Fruit fly (Drosophila melanogaster) whole organism, embryonic: ENCODE data around the gene CG8907.

Source experiments
- Adf1 ChIP-seq: fragments of 200-800 bp; sonication (Bioruptor generic); IDR thresholded peaks from 2 replicates; pipeline ENCODE4 v1.3.6; 2022; ENCODE audit warnings: missing biosample characterization, missing genetic modification characterization
- CG10147 ChIP-seq: fragments of 200-800 bp; sonication (Bioruptor generic); optimal IDR thresholded peaks from 2 replicates; lab custom pipeline; 2019; ENCODE audit warnings: missing biosample characterization, mild to moderate bottlenecking, missing genetic modification characterization, moderate library complexity
- CG10543 ChIP-seq: fragments of 200-800 bp; sonication (Bioruptor generic); optimal IDR thresholded peaks from 3 replicates; lab custom pipeline; 2017; ENCODE audit warnings: missing biosample characterization, mild to moderate bottlenecking, missing genetic modification characterization, moderate library complexity
- CG12071 ChIP-seq: fragments of 200-800 bp; sonication (Bioruptor generic); optimal IDR thresholded peaks from 3 replicates; lab custom pipeline; 2018; ENCODE audit warnings: missing biosample characterization, mild to moderate bottlenecking, missing genetic modification characterization
- CG13894 ChIP-seq: fragments of 200-800 bp; sonication (Bioruptor generic); optimal IDR thresholded peaks from 3 replicates; lab custom pipeline; 2018; ENCODE audit warnings: missing biosample characterization, mild to moderate bottlenecking, missing genetic modification characterization, moderate library complexity
- CG1647 ChIP-seq: fragments of 200-800 bp; sonication (Bioruptor generic); optimal IDR thresholded peaks from 3 replicates; lab custom pipeline; 2016; ENCODE audit warnings: missing biosample characterization, missing genetic modification characterization
- CG17612 ChIP-seq: fragments of 200-800 bp; sonication (Bioruptor generic); IDR thresholded peaks from 2 replicates; pipeline ENCODE4 v1.3.6; 2022; ENCODE audit warnings: missing biosample characterization, missing genetic modification characterization
- CG2120 ChIP-seq: fragments of 200-800 bp; sonication (Bioruptor generic); optimal IDR thresholded peaks from 3 replicates; lab custom pipeline; 2016; ENCODE audit warnings: missing biosample characterization, missing genetic modification characterization
- CG2712 ChIP-seq: fragments of 200-800 bp; optimal IDR thresholded peaks from 3 replicates; lab custom pipeline; 2019; ENCODE audit warnings: missing biosample characterization, mild to moderate bottlenecking, missing genetic modification characterization, moderate library complexity
- CG31224 ChIP-seq: fragments of 200-800 bp; sonication (Bioruptor generic); IDR thresholded peaks from 2 replicates; pipeline ENCODE4 v1.3.6; 2022; ENCODE audit warnings: missing biosample characterization, missing genetic modification characterization
- CG34224 ChIP-seq: fragments of 200-800 bp; sonication (Bioruptor generic); IDR thresholded peaks from 3 replicates; pipeline ENCODE4 v1.3.6; 2022; ENCODE audit warnings: missing biosample characterization, missing genetic modification characterization; ENCODE audit not compliant: partially characterized antibody
- CG4707 ChIP-seq: fragments of 200-800 bp; sonication (Bioruptor generic); optimal IDR thresholded peaks from 2 replicates; lab custom pipeline; 2018; ENCODE audit warnings: missing biosample characterization, mild to moderate bottlenecking, missing genetic modification characterization, moderate library complexity
- CG5953 ChIP-seq: fragments of 200-800 bp; sonication (Bioruptor generic); IDR thresholded peaks from 2 replicates; pipeline ENCODE4 v1.3.6; 2022; ENCODE audit warnings: missing biosample characterization, missing genetic modification characterization
- CG7963 ChIP-seq: fragments of 200-800 bp; sonication (Bioruptor generic); IDR thresholded peaks from 3 replicates; pipeline ENCODE4 v1.3.6; 2022; ENCODE audit warnings: missing biosample characterization, missing genetic modification characterization; ENCODE audit not compliant: partially characterized antibody
- CG8290 ChIP-seq, 3 experiments: fragments of 200-800 bp; sonication (Bioruptor generic); optimal IDR thresholded peaks; 2 replicates each; lab custom pipeline; 2016 to 2019; ENCODE audit warnings: missing biosample characterization in 3 of 3, missing genetic modification characterization in 3 of 3, mild to moderate bottlenecking in 2 of 3, moderate library complexity in 1 of 3
- CG8944 ChIP-seq: fragments of 200-800 bp; sonication (Bioruptor generic); optimal IDR thresholded peaks from 3 replicates; lab custom pipeline; 2016; ENCODE audit warnings: missing biosample characterization, missing genetic modification characterization
- CG9215 ChIP-seq: fragments of 200-800 bp; sonication (Bioruptor generic); IDR thresholded peaks from 2 replicates; pipeline ENCODE4 v1.3.6; 2022; ENCODE audit warnings: missing biosample characterization, missing genetic modification characterization
- D19B ChIP-seq: fragments of 200-800 bp; sonication (Bioruptor generic); optimal IDR thresholded peaks from 2 replicates; lab custom pipeline; 2017; ENCODE audit warnings: missing biosample characterization, mild to moderate bottlenecking, missing genetic modification characterization
- E2f2 ChIP-seq: fragments of 200-800 bp; sonication (Bioruptor generic); IDR thresholded peaks from 2 replicates; pipeline ENCODE4 v1.3.6; 2022; ENCODE audit warnings: missing biosample characterization, missing genetic modification characterization
- HHEX ChIP-seq: fragments of 200-800 bp; sonication (Bioruptor generic); optimal IDR thresholded peaks from 3 replicates; lab custom pipeline; 2017; ENCODE audit warnings: missing biosample characterization, mild to moderate bottlenecking, missing genetic modification characterization, missing genetic modification reagents
- HLH4C ChIP-seq: fragments of 200-800 bp; sonication (Bioruptor generic); IDR thresholded peaks from 3 replicates; pipeline ENCODE4 v1.3.6; 2022; ENCODE audit warnings: missing biosample characterization, missing genetic modification characterization; ENCODE audit not compliant: partially characterized antibody
- Hand ChIP-seq: fragments of 200-800 bp; sonication (Bioruptor generic); optimal IDR thresholded peaks from 2 replicates; lab custom pipeline; 2017; ENCODE audit warnings: mild to moderate bottlenecking, missing biosample characterization, missing genetic modification reagents, missing genetic modification characterization
- Hsf ChIP-seq: fragments of 200-800 bp; sonication (Bioruptor generic); optimal IDR thresholded peaks from 3 replicates; lab custom pipeline; 2016; ENCODE audit warnings: missing biosample characterization, missing genetic modification characterization
- Jarid2 ChIP-seq: fragments of 200-800 bp; sonication (Bioruptor generic); optimal IDR thresholded peaks from 3 replicates; lab custom pipeline; 2017; ENCODE audit warnings: mild to moderate bottlenecking, missing biosample characterization, missing genetic modification reagents, missing genetic modification characterization
- Lim3 ChIP-seq: fragments of 200-800 bp; sonication (Bioruptor generic); IDR thresholded peaks from 2 replicates; pipeline ENCODE4 v1.3.6; 2022; ENCODE audit warnings: missing biosample characterization, missing genetic modification characterization
- Lpt ChIP-seq: fragments of >200 bp; optimal IDR thresholded peaks from 2 replicates; lab custom pipeline; 2018; ENCODE audit warnings: missing biosample characterization, missing genetic modification characterization
- Med ChIP-seq: fragments of 200-800 bp; sonication (Bioruptor generic); peaks from one replicate; lab custom pipeline; 2016; ENCODE audit warnings: missing biosample characterization, missing genetic modification characterization, mild to moderate bottlenecking, inconsistent platforms, moderate library complexity
- bcd ChIP-seq: fragments of 200-800 bp; sonication (Bioruptor generic); optimal IDR thresholded peaks from 2 replicates; lab custom pipeline; 2017; ENCODE audit warnings: missing biosample characterization, mild to moderate bottlenecking, missing genetic modification characterization
- cg ChIP-seq: fragments of 200-800 bp; sonication (Bioruptor generic); optimal IDR thresholded peaks from 3 replicates; lab custom pipeline; 2019; ENCODE audit warnings: missing biosample characterization, mild to moderate bottlenecking, missing genetic modification characterization, moderate library complexity
- chinmo ChIP-seq: fragments of 200-800 bp; sonication (Bioruptor generic); IDR thresholded peaks from 4 replicates; pipeline ENCODE4 v1.3.6; 2022; ENCODE audit warnings: missing biosample characterization, missing genetic modification characterization; ENCODE audit not compliant: partially characterized antibody
- ci ChIP-seq: fragments of 200-800 bp; sonication (Bioruptor generic); IDR thresholded peaks from 3 replicates; pipeline ENCODE4 v1.3.6; 2022; ENCODE audit warnings: missing biosample characterization, missing genetic modification characterization
- ewg ChIP-seq: fragments of 200-800 bp; sonication (Bioruptor generic); optimal IDR thresholded peaks from 3 replicates; lab custom pipeline; 2017; ENCODE audit warnings: mild to moderate bottlenecking, missing biosample characterization, missing genetic modification reagents, missing genetic modification characterization
- jumu ChIP-seq: fragments of 200-800 bp; sonication (Bioruptor generic); optimal IDR thresholded peaks from 3 replicates; lab custom pipeline; 2016; ENCODE audit warnings: missing biosample characterization, missing genetic modification characterization
- lab ChIP-seq: fragments of 200-800 bp; sonication (Bioruptor generic); optimal IDR thresholded peaks from 3 replicates; lab custom pipeline; 2017; ENCODE audit warnings: missing biosample characterization, missing genetic modification characterization, mild to moderate bottlenecking, moderate library complexity, missing genetic modification reagents
- nom ChIP-seq: fragments of 200-800 bp; sonication (Bioruptor generic); optimal IDR thresholded peaks from 2 replicates; lab custom pipeline; 2017; ENCODE audit warnings: missing biosample characterization, missing genetic modification characterization, mild to moderate bottlenecking, moderate library complexity, missing genetic modification reagents
- pb ChIP-seq: fragments of 200-800 bp; sonication (Bioruptor generic); optimal IDR thresholded peaks from 3 replicates; lab custom pipeline; 2016; ENCODE audit warnings: missing biosample characterization, missing genetic modification characterization
- pzg ChIP-seq: fragments of 200-800 bp; sonication (Bioruptor generic); optimal IDR thresholded peaks from 3 replicates; lab custom pipeline; 2018; ENCODE audit warnings: missing biosample characterization, mild to moderate bottlenecking, missing genetic modification characterization, moderate library complexity
- so ChIP-seq: fragments of 200-800 bp; sonication (Bioruptor generic); IDR thresholded peaks from 3 replicates; pipeline ENCODE4 v1.3.6; 2022; ENCODE audit warnings: missing biosample characterization, missing genetic modification characterization
- toy ChIP-seq: fragments of 200-800 bp; sonication (Bioruptor generic); IDR thresholded peaks from 2 replicates; pipeline ENCODE4 v1.3.6; 2022; ENCODE audit warnings: missing biosample characterization, missing genetic modification characterization
- ttk ChIP-seq: fragments of 200-800 bp; sonication (Bioruptor generic); IDR thresholded peaks from 2 replicates; pipeline ENCODE4 v2.1.2; 2022; ENCODE audit warnings: missing biosample characterization, missing genetic modification characterization
- zfh1 ChIP-seq: fragments of 200-800 bp; sonication (Bioruptor generic); IDR thresholded peaks from 3 replicates; pipeline ENCODE4 v1.3.6; 2022; ENCODE audit warnings: missing biosample characterization, missing genetic modification characterization

Gene CG8907

DNA sequence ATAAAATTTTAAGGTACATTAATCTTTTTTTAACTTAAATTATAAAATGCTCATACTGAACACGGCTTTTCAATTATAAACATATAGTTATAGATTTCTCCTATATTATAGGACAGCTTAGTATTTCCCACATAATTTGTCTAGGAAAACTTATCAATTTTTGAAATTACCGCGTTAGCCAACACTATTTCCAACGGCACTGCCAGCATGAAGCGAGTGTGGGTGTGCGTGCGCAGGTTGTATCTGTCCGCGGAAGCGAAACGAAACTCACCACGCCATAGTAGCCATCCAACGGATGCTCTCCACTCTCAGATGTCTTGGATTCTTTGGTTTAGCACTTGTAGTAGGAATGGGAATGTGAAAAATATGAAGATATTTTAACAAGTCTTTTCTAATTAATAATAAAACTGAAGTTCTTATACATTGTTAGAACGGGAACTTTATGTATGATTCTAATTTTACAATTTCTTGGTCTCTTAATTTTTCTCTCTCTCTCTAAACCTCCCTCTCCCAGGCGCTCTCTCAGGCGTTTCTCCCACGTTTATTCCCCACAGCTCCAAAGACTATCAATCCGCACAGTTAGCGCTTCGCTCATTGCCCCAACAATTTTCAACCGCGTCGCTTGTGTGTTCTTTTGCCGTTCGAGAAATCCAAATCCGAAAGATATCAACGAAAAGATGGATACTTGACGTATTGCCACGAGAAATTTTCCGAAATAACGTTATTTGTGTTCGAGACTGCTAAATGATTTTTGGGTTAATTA, 45.5 kb downstream of the CG8907 start, which contains the start of gene Dad (continued):
- TF ChIP-seq Lim3: no peak
- TF ChIP-seq Jarid2: peak; percentile 94
- peak; percentile 98 for TF ChIP-seq CG9215 (GFP tag; lab: Robert Waterston, UW)
- TF ChIP-seq nom (GFP tag; lab: Kevin White, UChicago): peak; percentile 69
- peak; percentile 8 for TF ChIP-seq Hsf (GFP tag; lab: Kevin White, UChicago)
- no peak for TF ChIP-seq CG8944 (GFP tag; lab: Kevin White, UChicago)
- TF ChIP-seq CG8290 (GFP tag; optimal IDR thresholded peaks at IDR 0.05; lab: Kevin White, UChicago): no peak
- TF ChIP-seq CG8290 (tag; optimal IDR thresholded peaks at IDR 0.05; lab: Kevin White, UChicago): peak in 1 of 2 experiments; percentile 80
- TF ChIP-seq CG12071 (GFP tag; lab: Kevin White, UChicago): no peak
- peak; percentile 91 for TF ChIP-seq E2f2 (GFP tag; lab: Robert Waterston, UW)
- 0 out of 2 replicates have a peak, but pooled peaks have one; percentile 27 for TF ChIP-seq CG5953 (GFP tag; lab: Robert Waterston, UW)
- TF ChIP-seq ewg (GFP tag; lab: Kevin White, UChicago): peak; percentile 99
- TF ChIP-seq CG17612 (GFP tag; lab: Robert Waterston, UW): no peak
- TF ChIP-seq CG10543: peak; percentile 74
- TF ChIP-seq ci (GFP tag; lab: Robert Waterston, UW): peak; percentile 46; the same call in 1 of the 3 replicates
- TF ChIP-seq pb: no peak
- TF ChIP-seq CG2712 (tag; lab: Kevin White, UChicago): no peak
- TF ChIP-seq HHEX: no peak
- TF ChIP-seq Hand (GFP tag; lab: Kevin White, UChicago): peak; percentile 65
- peak; percentile 10 for TF ChIP-seq CG13894 (tag; lab: Kevin White, UChicago)
- no peak for TF ChIP-seq CG1647 (GFP tag; lab: Kevin White, UChicago)
- peak; percentile 43 for TF ChIP-seq lab (GFP tag; lab: Kevin White, UChicago)
- TF ChIP-seq CG31224 (GFP tag; lab: Robert Waterston, UW): no peak
- peak; percentile 5 for TF ChIP-seq CG10147 (GFP tag; lab: Kevin White, UChicago)
- TF ChIP-seq ttk (GFP tag; lab: Robert Waterston, UW): no peak
- TF ChIP-seq CG4707 (GFP tag; lab: Kevin White, UChicago): peak; percentile 29
- TF ChIP-seq pzg (GFP tag; lab: Kevin White, UChicago): peak; percentile 44
- TF ChIP-seq Lpt: no peak
- TF ChIP-seq so (GFP tag; lab: Robert Waterston, UW): 0 out of 3 replicates have a peak, but pooled peaks have one; percentile 13
- TF ChIP-seq bcd (GFP tag; lab: Kevin White, UChicago): no peak

DNA sequence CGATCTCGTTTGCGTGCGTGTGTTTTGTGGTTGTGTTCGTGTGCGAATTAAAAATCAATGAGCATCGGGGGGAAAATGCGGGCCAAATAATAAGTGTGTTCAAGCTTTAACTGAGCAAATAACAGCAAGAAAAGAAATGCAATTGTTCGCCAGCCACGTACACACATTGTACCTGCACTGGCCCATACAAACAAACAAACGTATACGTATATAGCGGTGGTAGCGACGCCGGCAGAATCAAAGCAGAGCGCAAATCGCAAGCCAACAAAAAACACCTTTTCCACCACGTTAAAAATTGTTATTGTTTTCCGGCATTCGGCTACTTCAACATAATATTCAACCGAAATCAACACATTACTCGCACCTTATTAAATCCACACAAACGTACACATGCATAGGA, 46.5 kb downstream of the CG8907 start:
- TF ChIP-seq cg (GFP tag; lab: Kevin White, UChicago) (peak; percentile 55), zfh1 (GFP tag; lab: Robert Waterston, UW) (no peak), Med (GFP tag; lab: Kevin White, UChicago) (peak; percentile 38), Adf1 (GFP tag; lab: Robert Waterston, UW) (peak; percentile 67), D19B (GFP tag; lab: Kevin White, UChicago) (no peak), CG34224 (GFP tag; lab: Robert Waterston, UW) (no peak), HLH4C (GFP tag; lab: Robert Waterston, UW) (0 out of 3 replicates have a peak, but pooled peaks have one; percentile 3), jumu (GFP tag; lab: Kevin White, UChicago) (no peak), CG2120 (peak; percentile 20), CG7963 (0 out of 3 replicates have a peak, but pooled peaks have one; percentile 14), chinmo (0 out of 4 replicates have a peak, but pooled peaks have one; percentile 64), toy (no peak)
